Worm (Caenorhabditis elegans): ENCODE data around the gene abhd-5.2.

The abhd-5.2 gene

ce11 chrV:4844591-4844990 is at the start of gene abhd-5.2:
abhd-5.2 (plus strand) TSS chrV:4844685.
- no peak for TF ChIP-seq unc-62 (GFP tag; optimal IDR thresholded peaks at IDR 0.05)

DNA sequence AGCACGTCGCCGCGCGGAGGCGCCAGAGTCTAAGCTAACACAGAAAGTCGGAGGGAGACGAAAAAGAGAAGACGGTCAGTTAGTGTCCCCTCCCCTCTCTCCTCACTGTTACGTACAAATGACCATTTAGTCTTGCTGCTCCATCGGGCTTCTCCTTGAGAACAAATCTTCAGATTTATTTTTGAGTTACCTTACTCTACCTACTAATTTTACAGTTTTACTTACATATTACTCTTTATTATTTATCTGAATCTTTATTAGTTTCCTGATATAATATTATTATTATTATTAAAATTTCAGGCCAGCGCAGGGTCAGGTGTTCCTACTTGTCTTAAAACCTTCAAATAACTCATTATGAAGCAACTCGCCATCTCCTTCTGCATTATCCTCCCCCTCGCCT is 43.7 kb upstream of the abhd-5.2 start, which contains the start of gene R02F11.1:
TSS of gene R02F11.1 (plus strand) at position 301 of the 400 bp plus-strand sequence.
- no peak for TF ChIP-seq unc-62 (GFP tag; optimal IDR thresholded peaks at IDR 0.05)

- TF ChIP-seq unc-62 (GFP tag; optimal IDR thresholded peaks at IDR 0.05) = no peak
Observed at ce11 chrV:4801943-4802342, 42.5 kb upstream of the abhd-5.2 start.

ce11 chrV:4805847-4806246 is 38.6 kb upstream of the abhd-5.2 start, which contains the start of gene R02F11.3:
R02F11.3 (minus strand) TSS chrV:4805947.
- TF ChIP-seq unc-62 (GFP tag; optimal IDR thresholded peaks at IDR 0.05) = no peak

- no peak for TF ChIP-seq unc-62 (GFP tag; optimal IDR thresholded peaks at IDR 0.05)
Observed at ce11 chrV:4806859-4807258, 37.6 kb upstream of the abhd-5.2 start.

DNA sequence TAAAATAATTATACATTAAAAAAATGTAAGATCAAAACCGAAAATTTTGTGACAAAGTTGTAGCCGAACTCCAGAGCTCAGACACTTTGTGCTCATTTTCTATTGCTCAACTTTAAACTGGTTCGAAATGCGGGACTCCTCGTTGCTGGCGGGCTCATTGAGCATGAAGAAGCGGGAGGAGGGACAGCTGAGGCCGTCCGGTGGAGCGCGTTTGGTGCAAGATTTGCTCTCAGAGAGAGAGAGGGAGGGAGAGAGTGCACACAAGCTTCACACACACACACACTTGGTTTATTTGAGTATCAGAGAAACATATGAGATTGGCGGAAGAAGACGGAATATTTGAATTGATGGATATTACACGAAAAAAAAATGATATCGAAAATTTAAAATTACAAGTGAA is 33.8 kb upstream of the abhd-5.2 start:
- no peak for TF ChIP-seq unc-62 (GFP tag; optimal IDR thresholded peaks at IDR 0.05)

DNA sequence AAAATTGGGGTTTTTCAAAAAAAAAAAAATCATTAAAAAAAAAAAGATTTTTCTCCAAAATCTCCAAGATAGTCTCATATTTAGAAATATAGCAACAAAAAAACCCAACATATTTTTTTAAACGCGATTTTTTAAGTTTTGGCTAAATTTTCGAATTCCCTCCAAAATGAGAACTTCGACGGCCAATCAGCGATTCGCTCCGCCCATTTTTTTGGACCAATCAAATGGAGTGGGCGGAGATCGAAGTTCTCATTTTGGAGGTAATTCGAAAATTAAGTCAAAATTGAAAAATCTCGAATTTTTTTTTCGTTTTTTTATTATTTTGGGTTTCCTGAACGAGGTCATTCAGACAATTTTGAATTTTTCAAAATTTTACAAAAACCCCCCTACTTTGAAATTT is 30.7 kb upstream of the abhd-5.2 start:
- TF ChIP-seq unc-62 (GFP tag; optimal IDR thresholded peaks at IDR 0.05) = no peak

DNA sequence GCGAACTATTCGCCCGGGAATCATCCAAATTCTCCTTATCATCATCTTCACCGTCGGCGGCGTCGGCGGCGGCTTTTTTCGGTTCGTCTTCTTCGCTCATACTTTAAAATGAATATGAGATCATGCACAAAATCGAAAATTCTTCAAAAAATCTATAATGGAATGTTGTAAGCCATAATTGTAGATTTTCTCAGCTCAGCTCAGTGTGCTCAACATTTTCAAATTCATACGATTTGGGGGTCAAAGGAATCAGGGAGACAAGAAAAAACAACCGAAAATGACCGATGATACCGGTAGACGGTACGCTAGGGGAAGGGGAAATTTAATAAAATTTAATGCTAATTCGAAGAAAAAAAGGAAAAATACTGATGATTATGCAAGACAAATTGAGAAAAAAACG is 25.9 kb upstream of the abhd-5.2 start, which contains the start of gene ccep-97:
TSS of gene ccep-97 (minus strand) at position 101 of the 400 bp plus-strand sequence.
- no peak for TF ChIP-seq unc-62 (GFP tag; optimal IDR thresholded peaks at IDR 0.05)

- no peak for TF ChIP-seq unc-62 (GFP tag; optimal IDR thresholded peaks at IDR 0.05)
Observed at ce11 chrV:4820601-4821000, 23.9 kb upstream of the abhd-5.2 start.

ce11 chrV:4823323-4823682 is 21.2 kb upstream of the abhd-5.2 start, which contains the start of gene adss-1:
adss-1 (minus strand) TSS chrV:4823423.
- no peak for TF ChIP-seq unc-62 (GFP tag; optimal IDR thresholded peaks at IDR 0.05)

DNA sequence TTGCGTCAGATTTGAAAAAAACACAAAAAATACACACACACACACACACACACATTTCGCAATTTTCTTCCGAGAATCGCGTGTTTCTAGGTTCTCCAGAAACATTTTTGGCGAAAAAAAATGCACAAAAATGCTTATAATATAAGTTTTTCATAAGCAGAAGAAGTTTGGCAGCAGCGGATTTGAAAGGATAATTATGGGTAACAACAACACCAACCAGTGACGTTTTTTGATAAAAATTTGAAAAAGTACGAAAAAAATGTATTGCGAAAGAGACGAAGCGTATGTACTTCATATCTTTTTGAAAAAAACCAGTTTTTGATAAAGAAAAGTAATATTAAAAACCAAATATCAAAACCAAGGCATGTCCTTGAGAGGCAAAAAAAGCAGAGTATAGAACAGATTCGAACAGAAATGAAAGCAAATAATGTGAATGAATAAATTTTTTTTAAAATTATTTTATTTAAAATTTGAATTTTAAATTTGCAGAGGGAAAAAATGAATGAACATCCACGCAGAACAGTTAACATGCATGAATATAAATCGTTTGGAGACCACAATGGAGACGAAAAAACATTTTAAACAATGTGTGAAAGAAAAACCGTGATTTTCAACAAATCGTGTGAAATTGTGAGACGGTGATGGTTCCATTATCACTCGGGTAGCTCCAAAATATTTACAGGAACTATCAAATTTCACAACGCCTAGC is 20.6 kb upstream of the abhd-5.2 start:
- TF ChIP-seq unc-62 (GFP tag; optimal IDR thresholded peaks at IDR 0.05) = no peak

- TF ChIP-seq unc-62 (GFP tag; optimal IDR thresholded peaks at IDR 0.05) = no peak
Observed at ce11 chrV:4826710-4827380, 17.6 kb upstream of the abhd-5.2 start, which contains the start of the genes hsp-6 and C37H5.5. hsp-6 (minus strand) TSS chrV:4826760. C37H5.5 (plus strand) TSS chrV:4827360.

ce11 chrV:4834277-4834676 is 10.2 kb upstream of the abhd-5.2 start, which contains the start of gene C37H5.14:
C37H5.14 (minus strand) TSS chrV:4834377.
- no peak for TF ChIP-seq unc-62 (GFP tag; optimal IDR thresholded peaks at IDR 0.05)

DNA sequence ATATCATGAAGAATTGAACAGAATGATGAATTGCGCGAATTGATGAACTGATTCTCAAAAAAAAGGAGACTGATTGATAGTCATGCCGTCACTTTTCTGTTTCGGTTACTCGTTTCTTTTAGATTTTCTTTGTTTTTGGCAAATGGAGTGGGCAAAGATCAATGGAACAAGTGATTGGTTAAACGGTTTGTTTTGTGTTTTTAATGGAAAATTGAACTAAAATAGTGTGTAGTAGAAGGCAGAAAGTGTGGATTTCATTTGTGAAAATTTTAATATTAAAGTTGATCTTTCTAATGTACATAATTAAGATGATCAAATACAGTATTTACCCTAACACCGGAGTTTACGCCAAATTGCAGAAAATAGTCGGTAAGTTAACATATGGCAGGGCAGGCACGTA is 4.6 kb upstream of the abhd-5.2 start, which contains the start of gene nas-9:
TSS of gene nas-9 (minus strand) at position 101 of the 400 bp plus-strand sequence.
- TF ChIP-seq unc-62 (GFP tag; optimal IDR thresholded peaks at IDR 0.05) = no peak

DNA sequence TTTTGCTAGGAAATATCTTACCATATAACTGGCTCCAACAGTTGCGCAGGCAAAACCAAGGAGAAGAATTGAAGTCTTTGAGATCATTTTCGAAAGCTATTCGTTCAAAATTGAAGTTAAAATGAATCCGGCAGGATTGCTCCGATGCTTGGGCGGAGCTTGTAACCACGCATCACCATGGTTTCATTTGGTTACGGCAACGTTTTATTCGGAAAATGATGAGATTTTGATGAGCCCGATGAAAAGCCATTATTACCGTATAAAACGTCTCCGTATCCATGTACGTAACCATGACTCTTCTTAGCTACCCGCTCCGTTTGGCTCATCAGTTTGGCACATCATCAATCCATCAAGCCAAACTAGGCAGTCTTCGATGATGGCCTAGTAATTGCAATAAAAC is 3.3 kb upstream of the abhd-5.2 start, which contains the start of gene cwp-1:
TSS of gene cwp-1 (minus strand) at position 101 of the 400 bp plus-strand sequence.
- TF ChIP-seq unc-62 (GFP tag; optimal IDR thresholded peaks at IDR 0.05) = no peak

ce11 chrV:4842544-4842943 is 1.9 kb upstream of the abhd-5.2 start, which contains the start of the genes cwp-2 and cwp-3:
cwp-2 (minus strand) TSS chrV:4842644.
cwp-3 (plus strand) TSS chrV:4842836.
- TF ChIP-seq unc-62 (GFP tag; optimal IDR thresholded peaks at IDR 0.05) = no peak

Data from whole organism, dauer.